Worm (Caenorhabditis elegans) whole organism, L3 larva: ENCODE data around the gene R11D1.12.

Experiments used
- R02D3.7 ChIP-seq: fragments of 150-350 bp; optimal IDR thresholded peaks from 2 replicates; lab custom pipeline; 2014; ENCODE audit warnings: missing biosample characterization, missing genetic modification characterization
- ZK546.5 ChIP-seq: sonication (generic microtip); optimal IDR thresholded peaks from 2 replicates; lab custom pipeline; 2017; ENCODE audit warnings: missing biosample characterization, missing genetic modification characterization
- ama-1 ChIP-seq: fragments of 150-350 bp; optimal IDR thresholded peaks from 2 replicates; lab custom pipeline; 2018
- ceh-16 ChIP-seq: sonication (generic microtip); optimal IDR thresholded peaks from 2 replicates; lab custom pipeline; 2017; ENCODE audit warnings: missing biosample characterization, missing genetic modification characterization
- ceh-28 ChIP-seq: fragments of 150-350 bp; optimal IDR thresholded peaks from 2 replicates; lab custom pipeline; 2014; ENCODE audit warnings: missing biosample characterization, missing genetic modification reagents, missing genetic modification characterization
- ceh-9 ChIP-seq: sonication (generic microtip); optimal IDR thresholded peaks from 2 replicates; lab custom pipeline; 2018; ENCODE audit warnings: missing biosample characterization, missing genetic modification characterization
- daf-12 ChIP-seq: fragments of 150-350 bp; optimal IDR thresholded peaks from 2 replicates; lab custom pipeline; 2014; ENCODE audit warnings: missing biosample characterization, missing genetic modification reagents, missing genetic modification characterization
- egl-27 ChIP-seq: sonication (generic microtip); optimal IDR thresholded peaks from 4 replicates; lab custom pipeline; 2017; ENCODE audit warnings: missing biosample characterization, missing genetic modification reagents, missing genetic modification characterization
- elt-3 ChIP-seq, 3 experiments: fragments of 150-350 bp in 1 of 3; sonication (generic microtip) in 2 of 3; optimal IDR thresholded peaks; 2 replicates in 2 of 3; 4 replicates in 1 of 3; lab custom pipeline; 2014 to 2017; ENCODE audit warnings: missing biosample characterization in 3 of 3, missing genetic modification characterization in 3 of 3
- eor-1 ChIP-seq, 2 experiments: fragments of 150-350 bp; optimal IDR thresholded peaks; 2 replicates each; lab custom pipeline; 2014 to 2018; ENCODE audit warnings: missing biosample characterization in 2 of 2, missing genetic modification characterization in 2 of 2
- fkh-10 ChIP-seq: sonication (generic microtip); optimal IDR thresholded peaks from 2 replicates; lab custom pipeline; 2017; ENCODE audit warnings: missing biosample characterization, missing genetic modification reagents, missing genetic modification characterization
- fkh-2 ChIP-seq: fragments of 150-350 bp; optimal IDR thresholded peaks from 2 replicates; lab custom pipeline; 2014; ENCODE audit warnings: missing biosample characterization, missing genetic modification reagents, missing genetic modification characterization
- fos-1 ChIP-seq: fragments of 150-350 bp; optimal IDR thresholded peaks from 2 replicates; lab custom pipeline; 2014; ENCODE audit warnings: missing biosample characterization, missing genetic modification characterization
- lsy-12 ChIP-seq: sonication (generic microtip); optimal IDR thresholded peaks from 2 replicates; lab custom pipeline; 2016; ENCODE audit warnings: mild to moderate bottlenecking, missing genetic modification characterization, missing compliant biosample characterization
- nhr-11 ChIP-seq: fragments of 150-350 bp; optimal IDR thresholded peaks from 2 replicates; lab custom pipeline; 2014; ENCODE audit warnings: missing biosample characterization, missing genetic modification characterization
- nhr-12 ChIP-seq: fragments of 150-350 bp; optimal IDR thresholded peaks from 2 replicates; lab custom pipeline; 2014; ENCODE audit warnings: missing biosample characterization, missing genetic modification characterization
- nhr-23 ChIP-seq: fragments of 150-350 bp; optimal IDR thresholded peaks from 2 replicates; lab custom pipeline; 2014; ENCODE audit warnings: missing biosample characterization, missing genetic modification reagents, missing genetic modification characterization
- nhr-28 ChIP-seq: fragments of 150-350 bp; optimal IDR thresholded peaks from 2 replicates; lab custom pipeline; 2014; ENCODE audit warnings: missing biosample characterization, missing genetic modification characterization
- pha-4 ChIP-seq: fragments of 150-350 bp; optimal IDR thresholded peaks from 2 replicates; lab custom pipeline; 2014; ENCODE audit warnings: missing biosample characterization, missing genetic modification reagents, missing genetic modification characterization
- zag-1 ChIP-seq: fragments of 150-350 bp; optimal IDR thresholded peaks from 2 replicates; lab custom pipeline; 2014; ENCODE audit warnings: missing biosample characterization, missing genetic modification characterization

R11D1.12 gene

ce11 chrV:12679292-12679691 lies 46.5 kb downstream of the R11D1.12 start:
- no peak for TF ChIP-seq daf-12 (tag; lab: Kevin White, UChicago)
- no peak for TF ChIP-seq zag-1
- TF ChIP-seq eor-1 (tag; optimal IDR thresholded peaks at IDR 0.05; lab: Kevin White, UChicago) = no peak
- no peak for TF ChIP-seq nhr-23
- TF ChIP-seq fkh-2 (tag; lab: Kevin White, UChicago) = no peak
- no peak for TF ChIP-seq R02D3.7 (tag; lab: Kevin White, UChicago)
- TF ChIP-seq nhr-28 = no peak
- TF ChIP-seq lsy-12 (tag; lab: Kevin White, UChicago) = no peak
- no peak for TF ChIP-seq pha-4 (tag; lab: Kevin White, UChicago)
- no peak for TF ChIP-seq fos-1 (tag; lab: Kevin White, UChicago)
- TF ChIP-seq ceh-16 (tag; lab: Kevin White, UChicago) = no peak
- no peak for TF ChIP-seq nhr-12 (tag; lab: Kevin White, UChicago)
- TF ChIP-seq ceh-28 (tag; lab: Kevin White, UChicago) = no peak
- no peak for TF ChIP-seq ama-1 (lab: Kevin White, UChicago)
- no peak for TF ChIP-seq elt-3 (tag; optimal IDR thresholded peaks at IDR 0.05; lab: Kevin White, UChicago)
- no peak for TF ChIP-seq ZK546.5 (tag; lab: Kevin White, UChicago)
- no peak for TF ChIP-seq fkh-10 (GFP tag; lab: Kevin White, UChicago)
- no peak for TF ChIP-seq nhr-11
- no peak for TF ChIP-seq ceh-9 (tag; lab: Kevin White, UChicago)

- TF ChIP-seq egl-27 (tag; lab: Kevin White, UChicago) (no peak), fkh-10 (GFP tag; lab: Kevin White, UChicago) (peak; percentile 57)
These were observed 49.5 kb downstream of the R11D1.12 start for ce11 chrV:12676299-12676698.
